Fruit fly (Drosophila melanogaster): ENCODE results near the gene CG5151.

CG5151 gene

DNA sequence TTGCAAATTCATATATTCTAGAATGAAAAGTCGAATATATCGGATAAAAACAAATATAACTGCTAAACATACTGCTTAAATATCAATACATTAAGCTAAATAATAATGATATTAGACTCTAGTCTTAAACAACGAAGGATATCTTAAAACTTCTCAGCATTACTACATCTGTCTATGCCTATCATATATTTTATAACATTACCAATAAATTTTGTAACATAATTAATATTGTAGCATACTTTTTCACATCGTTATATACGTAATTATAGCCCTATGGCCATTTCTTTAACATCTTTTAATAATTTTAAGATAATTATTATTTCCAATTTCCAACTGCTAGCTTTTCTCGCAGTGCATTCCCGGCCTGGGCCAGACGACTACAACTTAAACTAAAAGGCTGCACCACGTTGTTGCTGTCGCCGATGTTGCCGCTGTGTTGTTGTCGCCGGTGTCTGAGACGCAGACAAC lies 8.3 kb upstream of the CG5151 start (continued):
- peak; percentile 56 for TF ChIP-seq CG2712 (tag; optimal IDR thresholded peaks at IDR 0.05)
- no peak for TF ChIP-seq da (GFP tag; optimal IDR thresholded peaks at IDR 0.05)
- peak; percentile 7 for TF ChIP-seq PHDP (tag; optimal IDR thresholded peaks at IDR 0.05)
- peak; percentile 13 for TF ChIP-seq nom (GFP tag; optimal IDR thresholded peaks at IDR 0.05)
- TF ChIP-seq CG17829 (tag; optimal IDR thresholded peaks at IDR 0.05): peak; percentile 28
- peak; percentile 23 for TF ChIP-seq corto (GFP tag; optimal IDR thresholded peaks at IDR 0.05)
- TF ChIP-seq CG4424 (GFP tag; optimal IDR thresholded peaks at IDR 0.05): peak; percentile 40
- no peak for TF ChIP-seq inv (GFP tag; IDR thresholded peaks at IDR 0.05; ENCODE audit: partially characterized antibody)
- peak; percentile 29 for TF ChIP-seq CG6854 (GFP tag; optimal IDR thresholded peaks at IDR 0.05)
- no peak for TF ChIP-seq CG14050 (GFP tag; IDR thresholded peaks at IDR 0.05)
- TF ChIP-seq CG17359 (tag; optimal IDR thresholded peaks at IDR 0.05): peak; percentile 31
- no peak for TF ChIP-seq CG13123 (GFP tag; optimal IDR thresholded peaks at IDR 0.05)
- no peak for TF ChIP-seq vnd (GFP tag; IDR thresholded peaks at IDR 0.05; ENCODE audit: partially characterized antibody)
- TF ChIP-seq CG7372 (GFP tag; IDR thresholded peaks at IDR 0.05): no peak
- peak; percentile 13 for TF ChIP-seq trem (tag; optimal IDR thresholded peaks at IDR 0.05)
- TF ChIP-seq lab (GFP tag; optimal IDR thresholded peaks at IDR 0.05): peak; percentile 11
- TF ChIP-seq ewg (GFP tag; optimal IDR thresholded peaks at IDR 0.05): peak; percentile 3
- no peak for TF ChIP-seq Atf3 (GFP tag; optimal IDR thresholded peaks at IDR 0.05)
- no peak for TF ChIP-seq psq (GFP tag; optimal IDR thresholded peaks at IDR 0.05)
- TF ChIP-seq CG9727 (GFP tag; optimal IDR thresholded peaks at IDR 0.05): peak; percentile 50
- peak; percentile 58 for TF ChIP-seq dmrt99B (tag; optimal IDR thresholded peaks at IDR 0.05)
- TF ChIP-seq Jarid2 (GFP tag; optimal IDR thresholded peaks at IDR 0.05): no peak
- TF ChIP-seq CG1529 (GFP tag; optimal IDR thresholded peaks at IDR 0.05): peak; percentile 32
- TF ChIP-seq Blimp-1 (GFP tag; optimal IDR thresholded peaks at IDR 0.05): peak; percentile 22
- TF ChIP-seq CG17802 (tag; optimal IDR thresholded peaks at IDR 0.05): no peak
- no peak for TF ChIP-seq Antp (GFP tag; optimal IDR thresholded peaks at IDR 0.05)
- no peak for TF ChIP-seq CG5245 (GFP tag; optimal IDR thresholded peaks at IDR 0.05)
- no peak for TF ChIP-seq ash1 (GFP tag; optimal IDR thresholded peaks at IDR 0.05)
- peak; percentile 40 for TF ChIP-seq CG10209 (GFP tag; optimal IDR thresholded peaks at IDR 0.05)
- peak; percentile 83 for TF ChIP-seq CG7556 (GFP tag; optimal IDR thresholded peaks at IDR 0.05)
- peak; percentile 52 for TF ChIP-seq CG12391 (tag; optimal IDR thresholded peaks at IDR 0.05)
- peak; percentile 47 for TF ChIP-seq Hmr (GFP tag; optimal IDR thresholded peaks at IDR 0.05)
- peak; percentile 68 for TF ChIP-seq CoRest (tag; optimal IDR thresholded peaks at IDR 0.05)
- peak; percentile 37 for TF ChIP-seq CG18619 (GFP tag; optimal IDR thresholded peaks at IDR 0.05)
- peak; percentile 37 for TF ChIP-seq Meics (GFP tag; optimal IDR thresholded peaks at IDR 0.05)
- peak; percentile 14 for TF ChIP-seq fd96Cb (tag; optimal IDR thresholded peaks at IDR 0.05)
- no peak for TF ChIP-seq Mes4 (GFP tag; optimal IDR thresholded peaks at IDR 0.05)
- no peak for TF ChIP-seq Six4 (GFP tag; optimal IDR thresholded peaks at IDR 0.05)
- peak; percentile 17 for TF ChIP-seq unpg (GFP tag; optimal IDR thresholded peaks at IDR 0.05)
- no peak for TF ChIP-seq Ada2b (GFP tag; IDR thresholded peaks at IDR 0.05)
- peak; percentile 1 for TF ChIP-seq CG6683 (GFP tag; optimal IDR thresholded peaks at IDR 0.05)
- peak; percentile 20 for TF ChIP-seq CG10267 (tag; optimal IDR thresholded peaks at IDR 0.05)
- peak; percentile 44 for TF ChIP-seq CG18599 (GFP tag; optimal IDR thresholded peaks at IDR 0.05)
- peak in 1 of 3 experiments; percentile 63 for TF ChIP-seq lola (GFP tag; optimal IDR thresholded peaks at IDR 0.05)
